Worm (Caenorhabditis elegans): ENCODE results near the gene ugt-12.
A peak's percentile ranks its signal among the peaks of the same experiment; 100 is the strongest.

Gene ugt-12

ce11 chrV:4860525-4860924 is 28.9 kb downstream of the ugt-12 start:
- TF ChIP-seq nfya-1 (tag; optimal IDR thresholded peaks at IDR 0.05; ENCODE audit: insufficient read depth) (peak; percentile 53), skn-1 (tag; optimal IDR thresholded peaks at IDR 0.05) (no peak), jun-1 (tag; optimal IDR thresholded peaks at IDR 0.05) (no peak), nhr-25 (tag; optimal IDR thresholded peaks at IDR 0.05) (peak; percentile 7), ama-1 (optimal IDR thresholded peaks at IDR 0.05) (no peak), nhr-67 (tag; optimal IDR thresholded peaks at IDR 0.05) (no peak), egl-5 (tag; optimal IDR thresholded peaks at IDR 0.05) (no peak), hmg-11 (tag; optimal IDR thresholded peaks at IDR 0.05) (peak; percentile 30), nhr-23 (tag; optimal IDR thresholded peaks at IDR 0.05) (peak; percentile 1)

ce11 chrV:4857561-4857960 is 31.9 kb downstream of the ugt-12 start:
- TF ChIP-seq fkh-2 (tag; optimal IDR thresholded peaks at IDR 0.05): no peak
- no peak for TF ChIP-seq eor-1 (tag; optimal IDR thresholded peaks at IDR 0.05)
- TF ChIP-seq ztf-11 (tag; optimal IDR thresholded peaks at IDR 0.05): no peak
- TF ChIP-seq skn-1 (tag; optimal IDR thresholded peaks at IDR 0.05): no peak
- no peak for TF ChIP-seq unc-62 (GFP tag; optimal IDR thresholded peaks at IDR 0.05)
- TF ChIP-seq nhr-28 (tag; optimal IDR thresholded peaks at IDR 0.05): no peak
- no peak for TF ChIP-seq nhr-67 (tag; optimal IDR thresholded peaks at IDR 0.05)
- no peak for TF ChIP-seq ceh-82 (tag; optimal IDR thresholded peaks at IDR 0.05)
- TF ChIP-seq nhr-12 (tag; optimal IDR thresholded peaks at IDR 0.05): no peak
- TF ChIP-seq mml-1 (tag; optimal IDR thresholded peaks at IDR 0.05): no peak

- TF ChIP-seq ztf-11 (tag; optimal IDR thresholded peaks at IDR 0.05) (no peak), nhr-25 (tag; optimal IDR thresholded peaks at IDR 0.05) (no peak), egl-5 (tag; optimal IDR thresholded peaks at IDR 0.05) (no peak), sea-2 (GFP tag; optimal IDR thresholded peaks at IDR 0.05) (no peak), nhr-237 (tag; optimal IDR thresholded peaks at IDR 0.05) (no peak), jun-1 (tag; optimal IDR thresholded peaks at IDR 0.05) (no peak), nhr-28 (tag; optimal IDR thresholded peaks at IDR 0.05) (no peak), nhr-12 (tag; optimal IDR thresholded peaks at IDR 0.05) (no peak), daf-12 (tag; optimal IDR thresholded peaks at IDR 0.05) (no peak), nhr-76 (tag; optimal IDR thresholded peaks at IDR 0.05) (no peak), fkh-2 (tag; optimal IDR thresholded peaks at IDR 0.05) (no peak), mdl-1 (tag; optimal IDR thresholded peaks at IDR 0.05) (no peak), ama-1 (optimal IDR thresholded peaks at IDR 0.05) (no peak), mml-1 (tag; optimal IDR thresholded peaks at IDR 0.05) (no peak), snpc-4 (tag; optimal IDR thresholded peaks at IDR 0.05) (no peak), ceh-82 (tag; optimal IDR thresholded peaks at IDR 0.05) (no peak), fkh-10 (GFP tag; optimal IDR thresholded peaks at IDR 0.05) (no peak), ceh-9 (tag; optimal IDR thresholded peaks at IDR 0.05) (no peak)
These were observed 37.5 kb downstream of the ugt-12 start for ce11 chrV:4851969-4852368.

ce11 chrV:4851138-4851537 is 38.3 kb downstream of the ugt-12 start, which contains the start of gene nex-4:
Gene nex-4 (plus strand): TSS chrV:4851438.
- no peak for TF ChIP-seq elt-1 (tag; optimal IDR thresholded peaks at IDR 0.05)
- no peak for TF ChIP-seq R02D3.7 (tag; optimal IDR thresholded peaks at IDR 0.05)
- TF ChIP-seq ceh-82 (tag; optimal IDR thresholded peaks at IDR 0.05): no peak
- no peak for TF ChIP-seq unc-39 (tag; optimal IDR thresholded peaks at IDR 0.05)
- no peak for TF ChIP-seq aly-2 (tag; optimal IDR thresholded peaks at IDR 0.05)
- TF ChIP-seq nhr-23 (tag; optimal IDR thresholded peaks at IDR 0.05): no peak
- TF ChIP-seq fkh-10 (GFP tag; optimal IDR thresholded peaks at IDR 0.05): no peak
- no peak for TF ChIP-seq snpc-4 (tag; optimal IDR thresholded peaks at IDR 0.05)
- TF ChIP-seq nhr-237 (tag; optimal IDR thresholded peaks at IDR 0.05): no peak
- TF ChIP-seq ztf-11 (tag; optimal IDR thresholded peaks at IDR 0.05): no peak
- TF ChIP-seq elt-2 (tag; optimal IDR thresholded peaks at IDR 0.05): no peak
- no peak for TF ChIP-seq lin-39 (tag; optimal IDR thresholded peaks at IDR 0.05)
- no peak for TF ChIP-seq nhr-28 (tag; optimal IDR thresholded peaks at IDR 0.05)
- no peak for TF ChIP-seq nhr-43 (tag; optimal IDR thresholded peaks at IDR 0.05; ENCODE audit: poor library complexity, severe bottlenecking)
- TF ChIP-seq unc-62 (GFP tag; optimal IDR thresholded peaks at IDR 0.05): no peak

ce11 chrV:4850446-4850845 is 39.0 kb downstream of the ugt-12 start:
- no peak for TF ChIP-seq ceh-16 (tag; optimal IDR thresholded peaks at IDR 0.05)
- TF ChIP-seq skn-1 (tag; optimal IDR thresholded peaks at IDR 0.05): no peak
- no peak for TF ChIP-seq nhr-23 (tag; optimal IDR thresholded peaks at IDR 0.05)
- no peak for TF ChIP-seq fos-1 (tag; optimal IDR thresholded peaks at IDR 0.05)
- no peak for TF ChIP-seq unc-62 (GFP tag; optimal IDR thresholded peaks at IDR 0.05)
- no peak for TF ChIP-seq nhr-28 (tag; optimal IDR thresholded peaks at IDR 0.05)
- TF ChIP-seq nhr-237 (tag; optimal IDR thresholded peaks at IDR 0.05): no peak
- no peak for TF ChIP-seq egl-27 (tag; optimal IDR thresholded peaks at IDR 0.05)
- TF ChIP-seq elt-3 (tag; optimal IDR thresholded peaks at IDR 0.05): no peak
- TF ChIP-seq mml-1 (tag; optimal IDR thresholded peaks at IDR 0.05): no peak
- no peak for TF ChIP-seq eor-1 (tag; optimal IDR thresholded peaks at IDR 0.05)
- no peak for TF ChIP-seq nhr-25 (tag; optimal IDR thresholded peaks at IDR 0.05)
- no peak for TF ChIP-seq ceh-28 (tag; optimal IDR thresholded peaks at IDR 0.05)
- TF ChIP-seq elt-1 (tag; optimal IDR thresholded peaks at IDR 0.05): no peak
- no peak for TF ChIP-seq ZK546.5 (tag; optimal IDR thresholded peaks at IDR 0.05)
- TF ChIP-seq ztf-4 (tag; optimal IDR thresholded peaks at IDR 0.05): no peak
- TF ChIP-seq ama-1 (optimal IDR thresholded peaks at IDR 0.05): no peak
- no peak for TF ChIP-seq aly-2 (tag; optimal IDR thresholded peaks at IDR 0.05)
- TF ChIP-seq ztf-11 (tag; optimal IDR thresholded peaks at IDR 0.05): no peak
